Fruit fly (Drosophila melanogaster) whole organism, embryonic: ENCODE measurements around the gene Ubc6.
A peak's percentile ranks its signal among the peaks of the same experiment; 100 is the strongest.

Experiments used
- Aef1 ChIP-seq: fragments of 200-800 bp; sonication (Bioruptor generic); IDR thresholded peaks from 3 replicates; pipeline ENCODE4 v1.3.6; 2022; ENCODE audit warnings: missing biosample characterization, missing genetic modification characterization
- CG11504 ChIP-seq: fragments of 200-800 bp; sonication (Bioruptor generic); optimal IDR thresholded peaks from 3 replicates; lab custom pipeline; 2019; ENCODE audit warnings: missing biosample characterization, mild to moderate bottlenecking, missing genetic modification characterization, moderate library complexity
- CG12104 ChIP-seq: fragments of 200-800 bp; sonication (Bioruptor generic); optimal IDR thresholded peaks from 3 replicates; lab custom pipeline; 2016; ENCODE audit warnings: missing biosample characterization, missing genetic modification characterization
- CG1233 ChIP-seq: fragments of 200-800 bp; sonication (Bioruptor generic); optimal IDR thresholded peaks from 4 replicates; lab custom pipeline; 2018; ENCODE audit warnings: missing biosample characterization, mild to moderate bottlenecking, missing genetic modification characterization
- CG12942 ChIP-seq: fragments of 200-800 bp; sonication (Bioruptor generic); optimal IDR thresholded peaks from 3 replicates; lab custom pipeline; 2016; ENCODE audit warnings: missing biosample characterization, missing genetic modification characterization
- CG13287 ChIP-seq: fragments of 200-800 bp; sonication (Bioruptor generic); IDR thresholded peaks from 2 replicates; pipeline ENCODE4 v1.3.6; 2022; ENCODE audit warnings: missing biosample characterization, missing genetic modification characterization; ENCODE audit not compliant: partially characterized antibody
- CG14667 ChIP-seq: fragments of 200-800 bp; sonication (Bioruptor generic); IDR thresholded peaks from 2 replicates; pipeline ENCODE4 v1.3.6; 2022; ENCODE audit warnings: missing biosample characterization, missing genetic modification characterization
- CG15073 ChIP-seq: fragments of 200-800 bp; sonication (Bioruptor generic); optimal IDR thresholded peaks from 2 replicates; lab custom pipeline; 2016; ENCODE audit warnings: missing biosample characterization, missing genetic modification characterization
- CG15601 ChIP-seq: fragments of 200-800 bp; sonication (Bioruptor generic); optimal IDR thresholded peaks from 3 replicates; lab custom pipeline; 2019; ENCODE audit warnings: missing biosample characterization, mild to moderate bottlenecking, missing genetic modification characterization, moderate library complexity
- CG16863 ChIP-seq: fragments of 200-800 bp; sonication (Bioruptor generic); optimal IDR thresholded peaks from 3 replicates; lab custom pipeline; 2016; ENCODE audit warnings: missing biosample characterization, missing genetic modification characterization
- CG17361 ChIP-seq: fragments of 200-800 bp; sonication (Bioruptor generic); IDR thresholded peaks from 3 replicates; pipeline ENCODE4 v1.3.6; 2022; ENCODE audit warnings: missing biosample characterization, missing genetic modification characterization
- CG1792 ChIP-seq: fragments of 200-800 bp; sonication (Bioruptor generic); optimal IDR thresholded peaks from 2 replicates; lab custom pipeline; 2016; ENCODE audit warnings: missing biosample characterization, missing genetic modification characterization
- CG2889 ChIP-seq: fragments of 200-800 bp; sonication (Bioruptor generic); IDR thresholded peaks from 3 replicates; pipeline ENCODE4 v1.3.6; 2022; ENCODE audit warnings: missing biosample characterization, missing genetic modification characterization
- CG34376 ChIP-seq: fragments of 200-800 bp; sonication (Bioruptor generic); optimal IDR thresholded peaks from 2 replicates; lab custom pipeline; 2018; ENCODE audit warnings: missing biosample characterization, mild to moderate bottlenecking, missing genetic modification characterization
- CG34422 ChIP-seq: fragments of 200-800 bp; sonication (Bioruptor generic); IDR thresholded peaks from 3 replicates; pipeline ENCODE4 v1.3.6; 2022; ENCODE audit warnings: missing biosample characterization, missing genetic modification characterization
- CG43689 ChIP-seq: fragments of 200-800 bp; sonication (Bioruptor generic); IDR thresholded peaks from 2 replicates; pipeline ENCODE4 v1.3.6; 2022; ENCODE audit warnings: missing biosample characterization, missing genetic modification characterization
- CG7928 ChIP-seq: fragments of 200-800 bp; sonication (Bioruptor generic); optimal IDR thresholded peaks from 2 replicates; lab custom pipeline; 2017; ENCODE audit warnings: missing biosample characterization, mild to moderate bottlenecking, missing genetic modification characterization
- CG7987 ChIP-seq: fragments of 200-800 bp; sonication (Bioruptor generic); optimal IDR thresholded peaks from 2 replicates; lab custom pipeline; 2018; ENCODE audit warnings: missing biosample characterization, mild to moderate bottlenecking, missing genetic modification characterization, moderate library complexity
- CG9876 ChIP-seq: fragments of 200-800 bp; sonication (Bioruptor generic); optimal IDR thresholded peaks from 2 replicates; lab custom pipeline; 2016; ENCODE audit warnings: missing biosample characterization, missing genetic modification characterization
- Elba2 ChIP-seq: fragments of 200-800 bp; sonication (Bioruptor generic); optimal IDR thresholded peaks from 3 replicates; lab custom pipeline; 2016; ENCODE audit warnings: missing biosample characterization, missing genetic modification characterization
- MBD-R2 ChIP-seq: fragments of 200-800 bp; sonication (Bioruptor generic); IDR thresholded peaks from 2 replicates; pipeline ENCODE4 v1.3.6; 2022; ENCODE audit warnings: missing biosample characterization, missing genetic modification characterization
- MESR4 ChIP-seq: fragments of 200-800 bp; sonication (Bioruptor generic); optimal IDR thresholded peaks from 2 replicates; lab custom pipeline; 2018; ENCODE audit warnings: missing biosample characterization, mild to moderate bottlenecking, missing genetic modification characterization, moderate library complexity
- Max ChIP-seq: fragments of 200-800 bp; sonication (Bioruptor generic); optimal IDR thresholded peaks from 2 replicates; lab custom pipeline; 2016; ENCODE audit warnings: missing biosample characterization, mild to moderate bottlenecking, missing genetic modification characterization
- Meics ChIP-seq: fragments of 200-800 bp; sonication (Bioruptor generic); optimal IDR thresholded peaks from 2 replicates; lab custom pipeline; 2017; ENCODE audit warnings: missing biosample characterization, mild to moderate bottlenecking, missing genetic modification characterization
- Mes4 ChIP-seq: fragments of 200-800 bp; sonication (Bioruptor generic); optimal IDR thresholded peaks from 2 replicates; lab custom pipeline; 2016; ENCODE audit warnings: missing biosample characterization, missing genetic modification characterization
- Nf-YB ChIP-seq: fragments of 200-800 bp; sonication (Bioruptor generic); optimal IDR thresholded peaks from 3 replicates; lab custom pipeline; 2019; ENCODE audit warnings: missing biosample characterization, mild to moderate bottlenecking, missing genetic modification characterization, moderate library complexity
- Oli ChIP-seq: fragments of 200-800 bp; sonication (Bioruptor generic); optimal IDR thresholded peaks from 2 replicates; lab custom pipeline; 2018; ENCODE audit warnings: missing biosample characterization, mild to moderate bottlenecking, missing genetic modification characterization, moderate library complexity
- Ravus ChIP-seq: fragments of 200-800 bp; sonication (Bioruptor generic); IDR thresholded peaks from 2 replicates; pipeline ENCODE4 v1.3.6; 2022; ENCODE audit warnings: missing biosample characterization, missing genetic modification characterization
- Six4 ChIP-seq: fragments of 200-800 bp; sonication (Bioruptor generic); optimal IDR thresholded peaks from 2 replicates; lab custom pipeline; 2016; ENCODE audit warnings: missing biosample characterization, missing genetic modification characterization
- Taf1 ChIP-seq: fragments of 200-800 bp; sonication (Bioruptor generic); IDR thresholded peaks from 2 replicates; pipeline ENCODE4 v1.3.6; 2022; ENCODE audit warnings: missing biosample characterization, missing genetic modification characterization
- ac ChIP-seq: fragments of 200-800 bp; sonication (Bioruptor generic); optimal IDR thresholded peaks from 3 replicates; lab custom pipeline; 2017; ENCODE audit warnings: missing biosample characterization, mild to moderate bottlenecking, missing genetic modification characterization
- ara ChIP-seq: fragments of 200-800 bp; sonication (Bioruptor generic); IDR thresholded peaks from 2 replicates; pipeline ENCODE4 v1.3.6; 2022; ENCODE audit warnings: missing biosample characterization, missing genetic modification characterization
- az2 ChIP-seq: fragments of 200-800 bp; sonication (Bioruptor generic); optimal IDR thresholded peaks from 3 replicates; lab custom pipeline; 2016; ENCODE audit warnings: missing biosample characterization, missing genetic modification characterization
- bowl ChIP-seq: fragments of 200-800 bp; sonication (Bioruptor generic); IDR thresholded peaks from 2 replicates; pipeline ENCODE4 v1.3.6; 2022; ENCODE audit warnings: missing biosample characterization, missing genetic modification characterization
- caup ChIP-seq: fragments of 200-800 bp; sonication (Bioruptor generic); optimal IDR thresholded peaks from 3 replicates; lab custom pipeline; 2017; ENCODE audit warnings: missing biosample characterization, mild to moderate bottlenecking, missing genetic modification characterization, moderate library complexity; ENCODE audit not compliant: severe bottlenecking
- cg ChIP-seq: fragments of 200-800 bp; sonication (Bioruptor generic); optimal IDR thresholded peaks from 3 replicates; lab custom pipeline; 2019; ENCODE audit warnings: missing biosample characterization, mild to moderate bottlenecking, missing genetic modification characterization, moderate library complexity
- crc ChIP-seq: fragments of 200-800 bp; sonication (Bioruptor generic); optimal IDR thresholded peaks from 2 replicates; lab custom pipeline; 2016; ENCODE audit warnings: missing biosample characterization, missing genetic modification characterization
- dati ChIP-seq: fragments of 200-800 bp; sonication (Bioruptor generic); IDR thresholded peaks from 2 replicates; pipeline ENCODE4 v1.3.6; 2022; ENCODE audit warnings: missing biosample characterization, missing genetic modification characterization
- ems ChIP-seq: fragments of 200-800 bp; sonication (Bioruptor generic); optimal IDR thresholded peaks from 3 replicates; lab custom pipeline; 2016; ENCODE audit warnings: missing biosample characterization, missing genetic modification characterization
- gt ChIP-seq: fragments of 200-800 bp; sonication (Bioruptor generic); IDR thresholded peaks from 2 replicates; pipeline ENCODE4 v1.3.6; 2022; ENCODE audit warnings: missing biosample characterization, missing genetic modification characterization
- maf-S ChIP-seq: fragments of 200-800 bp; sonication (Bioruptor generic); optimal IDR thresholded peaks from 2 replicates; lab custom pipeline; 2016; ENCODE audit warnings: missing biosample characterization, missing genetic modification characterization
- oc ChIP-seq: fragments of 200-800 bp; sonication (Bioruptor generic); optimal IDR thresholded peaks from 2 replicates; lab custom pipeline; 2018; ENCODE audit warnings: missing biosample characterization, mild to moderate bottlenecking, missing genetic modification characterization, moderate library complexity
- odd ChIP-seq: fragments of 200-800 bp; sonication (Bioruptor generic); optimal IDR thresholded peaks from 2 replicates; lab custom pipeline; 2017; ENCODE audit warnings: missing biosample characterization, mild to moderate bottlenecking, missing genetic modification characterization
- pros ChIP-seq: fragments of 200-800 bp; sonication (Bioruptor generic); optimal IDR thresholded peaks from 3 replicates; lab custom pipeline; 2019; ENCODE audit warnings: missing biosample characterization, mild to moderate bottlenecking, missing genetic modification characterization, moderate library complexity
- ro ChIP-seq: fragments of 200-800 bp; sonication (Bioruptor generic); IDR thresholded peaks from 2 replicates; pipeline ENCODE4 v1.3.6; 2022; ENCODE audit warnings: missing biosample characterization, missing genetic modification characterization
- run ChIP-seq: fragments of 200-800 bp; sonication (Bioruptor generic); optimal IDR thresholded peaks from 3 replicates; lab custom pipeline; 2018; ENCODE audit warnings: missing biosample characterization, mild to moderate bottlenecking, missing genetic modification characterization
- seq ChIP-seq: fragments of 200-800 bp; sonication (Bioruptor generic); IDR thresholded peaks from 2 replicates; pipeline ENCODE4 v1.3.6; 2022; ENCODE audit warnings: missing biosample characterization, missing genetic modification characterization
- ssp ChIP-seq: fragments of 200-800 bp; sonication (Bioruptor generic); IDR thresholded peaks from 2 replicates; pipeline ENCODE4 v1.3.6; 2022; ENCODE audit warnings: missing biosample characterization, missing genetic modification characterization
- stwl ChIP-seq: fragments of 200-800 bp; sonication (Bioruptor generic); optimal IDR thresholded peaks from 3 replicates; lab custom pipeline; 2018; ENCODE audit warnings: missing biosample characterization, mild to moderate bottlenecking, missing genetic modification characterization, moderate library complexity
- sug ChIP-seq: fragments of 200-800 bp; optimal IDR thresholded peaks from 2 replicates; lab custom pipeline; 2019; ENCODE audit warnings: missing biosample characterization, mild to moderate bottlenecking, missing genetic modification characterization, moderate library complexity
- tgo ChIP-seq: fragments of 200-800 bp; sonication (Bioruptor generic); IDR thresholded peaks from 3 replicates; pipeline ENCODE4 v1.3.6; 2022; ENCODE audit warnings: missing biosample characterization, missing genetic modification characterization
- ttk ChIP-seq: fragments of 200-800 bp; sonication (Bioruptor generic); IDR thresholded peaks from 2 replicates; pipeline ENCODE4 v2.1.2; 2022; ENCODE audit warnings: missing biosample characterization, missing genetic modification characterization
- zen2 ChIP-seq: fragments of 200-800 bp; sonication (Bioruptor generic); IDR thresholded peaks from 3 replicates; pipeline ENCODE4 v1.3.6; 2022; ENCODE audit warnings: missing biosample characterization, missing genetic modification characterization; ENCODE audit not compliant: partially characterized antibody

The Ubc6 gene

dm6 chr3R:4952571-4952929 is at the start of gene Ubc6 (continued):
- TF ChIP-seq CG43689 (GFP tag; lab: Robert Waterston, UW): no peak
- no peak for TF ChIP-seq CG11504
- TF ChIP-seq cg (GFP tag; lab: Kevin White, UChicago): no peak
- TF ChIP-seq CG16863: peak; percentile 71
- TF ChIP-seq gt: no peak
- TF ChIP-seq CG17361 (GFP tag; lab: Robert Waterston, UW): no peak
- peak; percentile 76 for TF ChIP-seq CG9876 (GFP tag; lab: Kevin White, UChicago)
- TF ChIP-seq Six4: peak; percentile 18
- TF ChIP-seq ssp (GFP tag; lab: Robert Waterston, UW): no peak
- no peak for TF ChIP-seq CG1233 (GFP tag; lab: Kevin White, UChicago)
- TF ChIP-seq ara (GFP tag; lab: Robert Waterston, UW): no peak
- no peak for TF ChIP-seq Oli (tag; lab: Kevin White, UChicago)
- no peak for TF ChIP-seq crc
- TF ChIP-seq CG7928 (GFP tag; lab: Kevin White, UChicago): peak; percentile 51
- TF ChIP-seq CG15601: peak; percentile 63
- no peak for TF ChIP-seq ttk (GFP tag; lab: Robert Waterston, UW)
- TF ChIP-seq sug: peak; percentile 35
- peak; percentile 9 for TF ChIP-seq oc (tag; lab: Kevin White, UChicago)
- no peak for TF ChIP-seq MESR4 (GFP tag; lab: Kevin White, UChicago)
- TF ChIP-seq Aef1 (GFP tag; lab: Robert Waterston, UW): no peak
- peak; percentile 40 for TF ChIP-seq Mes4
- TF ChIP-seq seq (GFP tag; lab: Robert Waterston, UW): no peak
- no peak for TF ChIP-seq tgo
- peak; percentile 38 for TF ChIP-seq CG1792 (GFP tag; lab: Kevin White, UChicago)
- no peak for TF ChIP-seq CG2889 (GFP tag; lab: Robert Waterston, UW)
- TF ChIP-seq Ravus (GFP tag; lab: Robert Waterston, UW): no peak
- no peak for TF ChIP-seq CG12104 (GFP tag; lab: Kevin White, UChicago)
- TF ChIP-seq run (tag; lab: Kevin White, UChicago): no peak
- no peak for TF ChIP-seq dati (GFP tag; lab: Robert Waterston, UW)
- no peak for TF ChIP-seq CG13287 (GFP tag; lab: Robert Waterston, UW)
- no peak for TF ChIP-seq odd (GFP tag; lab: Kevin White, UChicago)
- TF ChIP-seq ems (GFP tag; lab: Kevin White, UChicago): peak; percentile 70
- TF ChIP-seq ac (GFP tag; lab: Kevin White, UChicago): no peak
- no peak for TF ChIP-seq MBD-R2 (GFP tag; lab: Robert Waterston, UW)
- TF ChIP-seq CG12942 (GFP tag; lab: Kevin White, UChicago): peak; percentile 47
- peak; percentile 38 for TF ChIP-seq az2
- TF ChIP-seq Nf-YB (GFP tag; lab: Kevin White, UChicago): peak; percentile 27
- peak; percentile 72 for TF ChIP-seq caup
- no peak for TF ChIP-seq zen2
- TF ChIP-seq CG15073 (GFP tag; lab: Kevin White, UChicago): no peak
- TF ChIP-seq CG7987 (GFP tag; lab: Kevin White, UChicago): peak; percentile 49
- peak; percentile 82 for TF ChIP-seq stwl (tag; lab: Kevin White, UChicago)
- peak; percentile 59 for TF ChIP-seq maf-S (GFP tag; lab: Kevin White, UChicago)
- TF ChIP-seq bowl (GFP tag; lab: Robert Waterston, UW): no peak
- TF ChIP-seq Elba2 (GFP tag; lab: Kevin White, UChicago): peak; percentile 88
- TF ChIP-seq Taf1: no peak
- TF ChIP-seq Meics (GFP tag; lab: Kevin White, UChicago): peak; percentile 39
- TF ChIP-seq ro (GFP tag; lab: Robert Waterston, UW): no peak
- TF ChIP-seq CG34376 (GFP tag; lab: Kevin White, UChicago): no peak
- TF ChIP-seq CG34422: no peak
- TF ChIP-seq CG14667: no peak
- TF ChIP-seq Max (GFP tag; lab: Kevin White, UChicago): peak; percentile 67
- TF ChIP-seq pros (GFP tag; lab: Kevin White, UChicago): no peak
